Worm (Caenorhabditis elegans) whole organism, young adult: ENCODE results near the gene ceh-13.

Experiments
- C06A6.2 ChIP-seq: fragments of 200-800 bp; sonication (Bioruptor generic); conservative IDR thresholded peaks from 2 replicates; pipeline ENCODE4 v1.3.6; 2022; ENCODE audit warnings: missing genetic modification characterization, missing compliant biosample characterization
- F33H1.4 ChIP-seq: fragments of 200-800 bp; sonication (Bioruptor generic); IDR thresholded peaks from 2 replicates; pipeline ENCODE4 v1.3.6; 2022; ENCODE audit warnings: missing genetic modification reagents, missing genetic modification characterization, missing compliant biosample characterization
- F37B4.10 ChIP-seq: fragments of 200-800 bp; sonication (Bioruptor generic); IDR thresholded peaks from 2 replicates; pipeline ENCODE4 v1.3.6; 2022; ENCODE audit warnings: missing genetic modification characterization, missing compliant biosample characterization
- K11D2.4 ChIP-seq: fragments of 200-800 bp; sonication (Bioruptor generic); IDR thresholded peaks from 2 replicates; pipeline ENCODE4 v1.3.6; 2022; ENCODE audit warnings: missing genetic modification reagents, missing genetic modification characterization, missing compliant biosample characterization
- K12H6.12 ChIP-seq: fragments of 200-800 bp; sonication (Bioruptor generic); optimal IDR thresholded peaks from 2 replicates; lab custom pipeline; 2018; ENCODE audit warnings: mild to moderate bottlenecking, missing genetic modification characterization, missing compliant biosample characterization
- Y53G8AR.9 ChIP-seq: fragments of 200-800 bp; sonication (Bioruptor generic); conservative IDR thresholded peaks from 2 replicates; pipeline ENCODE4 v1.3.6; 2022; ENCODE audit warnings: missing genetic modification reagents, missing genetic modification characterization, missing compliant biosample characterization
- Y67H2A.10 ChIP-seq: fragments of 200-800 bp; sonication (Bioruptor generic); conservative IDR thresholded peaks from 2 replicates; pipeline ENCODE4 v1.3.6; 2022; ENCODE audit warnings: missing genetic modification reagents, missing genetic modification characterization, missing compliant biosample characterization
- Y95B8A.8 ChIP-seq: fragments of 200-800 bp; sonication (Bioruptor generic); IDR thresholded peaks from 2 replicates; pipeline ENCODE4 v1.3.6; 2022; ENCODE audit warnings: missing genetic modification reagents, missing genetic modification characterization, missing compliant biosample characterization
- ZK185.1 ChIP-seq: sonication (generic microtip); optimal IDR thresholded peaks from 2 replicates; lab custom pipeline; 2016; ENCODE audit warnings: mild to moderate bottlenecking, missing genetic modification characterization, missing compliant biosample characterization; ENCODE audit not compliant: poor library complexity, severe bottlenecking
- aptf-2 ChIP-seq: fragments of 200-800 bp; sonication (Bioruptor generic); conservative IDR thresholded peaks from 2 replicates; pipeline ENCODE4 v1.3.6; 2022; ENCODE audit warnings: missing genetic modification reagents, missing genetic modification characterization, missing compliant biosample characterization
- attf-3 ChIP-seq: fragments of 200-800 bp; sonication (Bioruptor generic); conservative IDR thresholded peaks from 2 replicates; pipeline ENCODE4 v1.3.6; 2022; ENCODE audit warnings: missing genetic modification reagents, missing genetic modification characterization, missing compliant biosample characterization
- attf-6 ChIP-seq: fragments of 200-800 bp; sonication (Bioruptor generic); IDR thresholded peaks from 2 replicates; pipeline ENCODE4 v1.3.6; 2022; ENCODE audit warnings: missing genetic modification reagents, missing genetic modification characterization, missing compliant biosample characterization
- bed-1 ChIP-seq: fragments of 200-800 bp; sonication (Bioruptor generic); IDR thresholded peaks from 2 replicates; pipeline ENCODE4 v1.3.6; 2022; ENCODE audit warnings: missing genetic modification reagents, missing genetic modification characterization, missing compliant biosample characterization
- bed-2 ChIP-seq: fragments of 200-800 bp; sonication (Bioruptor generic); IDR thresholded peaks from 2 replicates; pipeline ENCODE4 v1.3.6; 2022; ENCODE audit warnings: missing genetic modification reagents, missing genetic modification characterization, missing compliant biosample characterization
- ccch-3 ChIP-seq: fragments of 200-800 bp; sonication (Bioruptor generic); optimal IDR thresholded peaks from 2 replicates; lab custom pipeline; 2018; ENCODE audit warnings: mild to moderate bottlenecking, missing genetic modification characterization, missing compliant biosample characterization
- ceh-100 ChIP-seq: fragments of 200-800 bp; sonication (Bioruptor generic); IDR thresholded peaks from 2 replicates; pipeline ENCODE4 v1.3.6; 2022; ENCODE audit warnings: missing genetic modification reagents, missing genetic modification characterization, missing compliant biosample characterization
- ceh-91 ChIP-seq: fragments of 200-800 bp; sonication (Bioruptor generic); IDR thresholded peaks from 2 replicates; pipeline ENCODE4 v1.3.6; 2022; ENCODE audit warnings: missing genetic modification reagents, missing genetic modification characterization, missing compliant biosample characterization
- chd-7 ChIP-seq: sonication (generic microtip); optimal IDR thresholded peaks from 2 replicates; lab custom pipeline; 2016; ENCODE audit warnings: mild to moderate bottlenecking, missing genetic modification characterization, moderate library complexity, missing compliant biosample characterization
- die-1 ChIP-seq: sonication (generic microtip); optimal IDR thresholded peaks from 2 replicates; lab custom pipeline; 2016; ENCODE audit warnings: missing genotype, mild to moderate bottlenecking, missing genetic modification characterization, missing compliant biosample characterization
- dox-1 ChIP-seq: fragments of 200-800 bp; sonication (Bioruptor generic); IDR thresholded peaks from 2 replicates; pipeline ENCODE4 v1.3.6; 2022; ENCODE audit warnings: missing genetic modification reagents, missing genetic modification characterization, missing compliant biosample characterization
- egl-18 ChIP-seq: fragments of 200-800 bp; sonication (Bioruptor generic); IDR thresholded peaks from 2 replicates; pipeline ENCODE4 v1.3.6; 2022; ENCODE audit warnings: missing genetic modification reagents, missing genetic modification characterization, missing compliant biosample characterization
- hmg-20 ChIP-seq: fragments of 200-800 bp; sonication (Bioruptor generic); IDR thresholded peaks from 2 replicates; pipeline ENCODE4 v1.3.6; 2022; ENCODE audit warnings: missing genetic modification reagents, missing genetic modification characterization, missing compliant biosample characterization
- lag-1 ChIP-seq: fragments of 200-800 bp; sonication (Bioruptor generic); IDR thresholded peaks from 2 replicates; pipeline ENCODE4 v1.3.6; 2022; ENCODE audit warnings: missing genetic modification reagents, missing genetic modification characterization, missing compliant biosample characterization
- let-526 ChIP-seq: fragments of 200-800 bp; sonication (Bioruptor generic); IDR thresholded peaks from 2 replicates; pipeline ENCODE4 v1.3.6; 2022; ENCODE audit warnings: missing genetic modification reagents, missing genetic modification characterization, missing compliant biosample characterization
- lin-40 ChIP-seq: sonication (generic microtip); optimal IDR thresholded peaks from 2 replicates; lab custom pipeline; 2016; ENCODE audit warnings: missing genetic modification characterization, mild to moderate bottlenecking, missing compliant biosample characterization, missing genotype, missing genetic modification reagents
- lsl-1 ChIP-seq: fragments of 200-800 bp; sonication (Bioruptor generic); optimal IDR thresholded peaks from 2 replicates; lab custom pipeline; 2018; ENCODE audit warnings: mild to moderate bottlenecking, missing genetic modification characterization, moderate library complexity, missing compliant biosample characterization
- madf-3 ChIP-seq: fragments of 200-800 bp; sonication (Bioruptor generic); IDR thresholded peaks from 2 replicates; pipeline ENCODE4 v1.3.6; 2022; ENCODE audit warnings: missing genetic modification reagents, missing genetic modification characterization, missing compliant biosample characterization
- madf-6 ChIP-seq: fragments of 200-800 bp; sonication (Bioruptor generic); IDR thresholded peaks from 2 replicates; pipeline ENCODE4 v1.3.6; 2022; ENCODE audit warnings: missing genetic modification reagents, missing genetic modification characterization, missing compliant biosample characterization
- mcd-1 ChIP-seq: fragments of 200-800 bp; sonication (Bioruptor generic); IDR thresholded peaks from 2 replicates; pipeline ENCODE4 v1.3.6; 2022; ENCODE audit warnings: missing genetic modification reagents, missing genetic modification characterization, missing compliant biosample characterization
- mel-28 ChIP-seq: sonication (generic microtip); optimal IDR thresholded peaks from 2 replicates; lab custom pipeline; 2016; ENCODE audit warnings: borderline replicate concordance, mild to moderate bottlenecking, missing genetic modification characterization, missing compliant biosample characterization
- mxl-1 ChIP-seq: sonication (generic microtip); optimal IDR thresholded peaks from 2 replicates; lab custom pipeline; 2016; ENCODE audit warnings: missing genetic modification characterization, missing compliant biosample characterization
- nfyb-1 ChIP-seq: fragments of 200-800 bp; sonication (Bioruptor generic); IDR thresholded peaks from 2 replicates; pipeline ENCODE4 v1.3.6; 2022; ENCODE audit warnings: missing genetic modification reagents, missing genetic modification characterization, missing compliant biosample characterization
- nhr-27 ChIP-seq: fragments of 200-800 bp; sonication (Bioruptor generic); optimal IDR thresholded peaks from 2 replicates; lab custom pipeline; 2018; ENCODE audit warnings: mild to moderate bottlenecking, missing genetic modification characterization, moderate library complexity, missing compliant biosample characterization
- nhr-80 ChIP-seq: sonication (generic microtip); optimal IDR thresholded peaks from 2 replicates; lab custom pipeline; 2016; ENCODE audit warnings: missing genetic modification characterization, missing compliant biosample characterization
- nhr-90 ChIP-seq: sonication (generic microtip); optimal IDR thresholded peaks from 2 replicates; lab custom pipeline; 2016; ENCODE audit warnings: missing genotype, mild to moderate bottlenecking, missing genetic modification characterization, missing compliant biosample characterization
- rcor-1 ChIP-seq: fragments of 200-800 bp; sonication (Bioruptor generic); IDR thresholded peaks from 2 replicates; pipeline ENCODE4 v1.3.6; 2022; ENCODE audit warnings: missing genetic modification reagents, missing genetic modification characterization, missing compliant biosample characterization
- sea-2 ChIP-seq: fragments of 200-800 bp; sonication (Bioruptor generic); IDR thresholded peaks from 2 replicates; pipeline ENCODE4 v1.3.6; 2022; ENCODE audit warnings: missing genetic modification characterization, missing compliant biosample characterization
- sptf-2 ChIP-seq: fragments of 200-800 bp; sonication (Bioruptor generic); optimal IDR thresholded peaks from 2 replicates; lab custom pipeline; 2018; ENCODE audit warnings: mild to moderate bottlenecking, missing genetic modification characterization, missing compliant biosample characterization
- unc-62 ChIP-seq: fragments of 150-350 bp; optimal IDR thresholded peaks from 2 replicates; lab custom pipeline; 2014; ENCODE audit warnings: missing biosample characterization, missing genetic modification reagents, missing genetic modification characterization
- zfh-2 ChIP-seq: fragments of 200-800 bp; sonication (Bioruptor generic); conservative IDR thresholded peaks from 2 replicates; pipeline ENCODE4 v1.3.6; 2022; ENCODE audit warnings: missing genetic modification reagents, missing genetic modification characterization, missing compliant biosample characterization
- zim-3 ChIP-seq: sonication (generic microtip); optimal IDR thresholded peaks from 2 replicates; lab custom pipeline; 2017; ENCODE audit warnings: mild to moderate bottlenecking, missing genetic modification characterization, moderate library complexity, missing compliant biosample characterization

The ceh-13 gene

ce11 chrIII:7559869-7560268 lies 4.4 kb downstream of the ceh-13 start:
- no peak for TF ChIP-seq ceh-91 (GFP tag; lab: Robert Waterston, UW)
- no peak for TF ChIP-seq chd-7
- TF ChIP-seq F33H1.4 (GFP tag; lab: Robert Waterston, UW), result no peak
- TF ChIP-seq, all 124 proteins: peak for 0

ce11 chrIII:7561872-7562271 lies 6.4 kb downstream of the ceh-13 start, which contains the start of gene lgc-12:
Gene lgc-12, plus strand, starts transcription at chrIII:7562172.
- no peak for TF ChIP-seq mxl-1

ce11 chrIII:7565247-7565646 lies 9.8 kb downstream of the ceh-13 start, which contains the start of gene ttr-8:
Gene ttr-8, minus strand, starts transcription at chrIII:7565347.
- no peak for TF ChIP-seq die-1 (tag; lab: Kevin White, UChicago)
- no peak for TF ChIP-seq unc-62 (GFP tag; lab: Kevin White, UChicago)
- no peak for TF ChIP-seq ccch-3 (GFP tag; lab: Kevin White, UChicago)
- TF ChIP-seq nhr-27 (tag; lab: Kevin White, UChicago), result no peak
- no peak for TF ChIP-seq attf-3
- no peak for TF ChIP-seq Y53G8AR.9
- no peak for TF ChIP-seq nhr-80 (tag; lab: Kevin White, UChicago)
- TF ChIP-seq Y95B8A.8 (GFP tag; lab: Robert Waterston, UW), result no peak
- TF ChIP-seq attf-6 (GFP tag; lab: Robert Waterston, UW), result no peak
- no peak for TF ChIP-seq Y67H2A.10 (GFP tag; lab: Robert Waterston, UW)
- no peak for TF ChIP-seq aptf-2 (GFP tag; lab: Robert Waterston, UW)
- TF ChIP-seq F37B4.10 (GFP tag; lab: Robert Waterston, UW), result no peak
- TF ChIP-seq lsl-1 (GFP tag; lab: Kevin White, UChicago), result no peak

ce11 chrIII:7566098-7566497 lies 10.6 kb downstream of the ceh-13 start, which contains the start of gene ttr-32:
Gene ttr-32, plus strand, starts transcription at chrIII:7566411.
- TF ChIP-seq zim-3 (no peak), mel-28 (no peak), K11D2.4 (GFP tag; lab: Robert Waterston, UW) (no peak), C06A6.2 (GFP tag; lab: Robert Waterston, UW) (no peak), sptf-2 (GFP tag; lab: Kevin White, UChicago) (no peak), hmg-20 (GFP tag; lab: Robert Waterston, UW) (no peak), K12H6.12 (tag; lab: Kevin White, UChicago) (no peak), mcd-1 (GFP tag; lab: Robert Waterston, UW) (no peak), lag-1 (no peak), attf-6 (GFP tag; lab: Robert Waterston, UW) (no peak), egl-18 (GFP tag; lab: Robert Waterston, UW) (no peak), ceh-100 (GFP tag; lab: Robert Waterston, UW) (no peak), zfh-2 (GFP tag; lab: Robert Waterston, UW) (no peak), bed-2 (GFP tag; lab: Robert Waterston, UW) (no peak), dox-1 (GFP tag; lab: Robert Waterston, UW) (no peak), Y53G8AR.9 (no peak), bed-1 (GFP tag; lab: Robert Waterston, UW) (no peak), F37B4.10 (GFP tag; lab: Robert Waterston, UW) (no peak)

ce11 chrIII:7570083-7570695 lies 14.7 kb downstream of the ceh-13 start, which contains the start of gene R13A5.7:
Gene R13A5.7, minus strand, starts transcription at chrIII:7570133.
- no peak for TF ChIP-seq F33H1.4 (GFP tag; lab: Robert Waterston, UW)
- peak; percentile 71 for TF ChIP-seq ZK185.1 (tag; lab: Kevin White, UChicago)
- peak; percentile 52 for TF ChIP-seq die-1 (tag; lab: Kevin White, UChicago)
- TF ChIP-seq nhr-80 (tag; lab: Kevin White, UChicago), result peak; percentile 97
- TF ChIP-seq madf-3 (GFP tag; lab: Robert Waterston, UW), result no peak
- 0 out of 2 replicates have a peak, but pooled peaks have one; percentile 37 for TF ChIP-seq let-526 (GFP tag; lab: Robert Waterston, UW)
- peak; percentile 69 for TF ChIP-seq lin-40 (tag; lab: Kevin White, UChicago)
- TF ChIP-seq madf-6 (GFP tag; lab: Robert Waterston, UW), result 0 out of 2 replicates have a peak, but pooled peaks have one; percentile 26
- TF ChIP-seq nhr-90 (tag; lab: Kevin White, UChicago), result peak; percentile 36
- no peak for TF ChIP-seq attf-6 (GFP tag; lab: Robert Waterston, UW)
- TF ChIP-seq rcor-1 (GFP tag; lab: Robert Waterston, UW), result 0 out of 2 replicates have a peak, but pooled peaks have one; percentile 27
- TF ChIP-seq unc-62 (GFP tag; lab: Kevin White, UChicago), result peak; percentile 10
- peak; percentile 84 for TF ChIP-seq nfyb-1 (GFP tag; lab: Robert Waterston, UW)
- TF ChIP-seq sea-2 (GFP tag; lab: Robert Waterston, UW), result no peak
